Worm (Caenorhabditis elegans): ENCODE data around the gene enu-3.1.

Gene enu-3.1

DNA sequence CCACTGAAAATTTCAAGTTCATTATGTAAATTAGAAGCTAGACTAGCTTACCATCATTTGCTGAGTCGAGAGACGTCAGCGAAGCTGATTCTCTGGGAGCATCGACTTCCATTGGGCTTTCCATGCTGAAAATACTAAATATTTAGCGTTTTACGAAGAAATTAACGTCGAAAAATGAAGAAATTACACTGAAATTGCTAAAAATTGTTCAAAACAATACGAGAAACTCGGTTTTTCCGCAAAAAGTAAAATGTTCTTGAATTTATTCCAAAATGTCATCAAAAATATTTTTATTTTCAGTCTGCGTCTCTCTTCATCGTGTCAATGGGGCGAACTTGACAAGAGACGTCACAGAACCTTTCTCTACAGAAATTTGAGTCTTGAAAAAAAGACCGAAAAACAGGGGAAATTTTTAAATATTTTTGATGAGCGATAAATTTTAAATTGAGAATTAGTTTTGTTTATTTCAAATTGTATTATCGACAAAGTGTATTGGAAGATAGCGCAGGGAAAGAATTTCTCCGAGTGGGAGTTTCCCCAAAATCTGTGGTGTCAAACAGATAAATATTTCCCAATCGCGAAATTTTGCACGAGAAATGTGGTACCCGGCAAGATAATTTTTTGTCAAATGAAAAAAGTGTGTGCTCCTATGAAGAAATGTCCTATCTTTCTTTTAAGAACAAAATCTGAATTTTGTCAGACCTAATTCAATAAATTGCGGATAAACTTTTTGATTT, 24.5 kb downstream of the enu-3.1 start, which contains the start of gene ecps-1:
TSS of gene ecps-1 (minus strand) at position 125 of the 737 bp plus-strand sequence.
- peak; percentile 48 for TF ChIP-seq zag-1 (tag; optimal IDR thresholded peaks at IDR 0.05)
- no peak for TF ChIP-seq Y55F3AM.14 (GFP tag; optimal IDR thresholded peaks at IDR 0.05)
- no peak for TF ChIP-seq ama-1 (optimal IDR thresholded peaks at IDR 0.05)
- no peak for TF ChIP-seq ceh-82 (tag; optimal IDR thresholded peaks at IDR 0.05)
- peak; percentile 97 for TF ChIP-seq C34F6.9 (tag; optimal IDR thresholded peaks at IDR 0.05)
- TF ChIP-seq lin-11 (tag; optimal IDR thresholded peaks at IDR 0.05): no peak
- TF ChIP-seq unc-55 (GFP tag; optimal IDR thresholded peaks at IDR 0.05): peak; percentile 96
- TF ChIP-seq R02D3.7 (tag; optimal IDR thresholded peaks at IDR 0.05): peak; percentile 41
- no peak for TF ChIP-seq mbf-1 (tag; optimal IDR thresholded peaks at IDR 0.05)
- TF ChIP-seq elt-1 (tag; optimal IDR thresholded peaks at IDR 0.05): no peak
- TF ChIP-seq sma-3 (GFP tag; optimal IDR thresholded peaks at IDR 0.05): peak; percentile 96
- peak; percentile 83 for TF ChIP-seq nhr-6 (tag; optimal IDR thresholded peaks at IDR 0.05)
- TF ChIP-seq egl-27 (tag; optimal IDR thresholded peaks at IDR 0.05): peak; percentile 57
- no peak for TF ChIP-seq ztf-11 (tag; optimal IDR thresholded peaks at IDR 0.05)
- TF ChIP-seq unc-39 (tag; optimal IDR thresholded peaks at IDR 0.05): no peak
- peak; percentile 70 to 93 for TF ChIP-seq lsy-2 (tag; optimal IDR thresholded peaks at IDR 0.05)
- peak; percentile 81 for TF ChIP-seq nhr-21 (tag; optimal IDR thresholded peaks at IDR 0.05)
- TF ChIP-seq mdl-1 (tag; optimal IDR thresholded peaks at IDR 0.05): peak; percentile 1 to 4
- peak; percentile 46 for TF ChIP-seq nhr-237 (tag; optimal IDR thresholded peaks at IDR 0.05)
- TF ChIP-seq ceh-16 (tag; optimal IDR thresholded peaks at IDR 0.05): no peak
- no peak for TF ChIP-seq lin-39 (tag; optimal IDR thresholded peaks at IDR 0.05)
- TF ChIP-seq ZK546.5 (tag; optimal IDR thresholded peaks at IDR 0.05): peak; percentile 58
- TF ChIP-seq nhr-12 (tag; optimal IDR thresholded peaks at IDR 0.05): no peak
- no peak for TF ChIP-seq unc-62 (GFP tag; optimal IDR thresholded peaks at IDR 0.05)
- peak; percentile 41 for TF ChIP-seq nhr-77 (tag; optimal IDR thresholded peaks at IDR 0.05)
- TF ChIP-seq F13H6.1 (tag; optimal IDR thresholded peaks at IDR 0.05): peak; percentile 77
- no peak for TF ChIP-seq elt-3 (tag; optimal IDR thresholded peaks at IDR 0.05)
- peak; percentile 24 for TF ChIP-seq blmp-1 (tag; optimal IDR thresholded peaks at IDR 0.05; ENCODE audit: insufficient read depth)
- no peak for TF ChIP-seq alr-1 (tag; optimal IDR thresholded peaks at IDR 0.05)
- TF ChIP-seq aly-2 (tag; optimal IDR thresholded peaks at IDR 0.05): no peak
- TF ChIP-seq snpc-4 (tag; optimal IDR thresholded peaks at IDR 0.05): peak; percentile 50
- TF ChIP-seq ztf-1 (GFP tag; conservative IDR thresholded peaks at IDR 0.05): no peak
- TF ChIP-seq nhr-23 (tag; optimal IDR thresholded peaks at IDR 0.05): no peak
- peak; percentile 80 for TF ChIP-seq fos-1 (tag; optimal IDR thresholded peaks at IDR 0.05)
- peak; percentile 84 for TF ChIP-seq gmeb-1 (tag; optimal IDR thresholded peaks at IDR 0.05)
- peak; percentile 95 for TF ChIP-seq crh-2 (tag; optimal IDR thresholded peaks at IDR 0.05)
- TF ChIP-seq nhr-10 (tag; optimal IDR thresholded peaks at IDR 0.05): no peak
- TF ChIP-seq nhr-25 (tag; optimal IDR thresholded peaks at IDR 0.05): no peak
- TF ChIP-seq ztf-4 (tag; optimal IDR thresholded peaks at IDR 0.05): no peak
- TF ChIP-seq sma-9 (GFP tag; optimal IDR thresholded peaks at IDR 0.05): peak; percentile 90
- TF ChIP-seq sma-9 (tag; optimal IDR thresholded peaks at IDR 0.05): no peak
- peak; percentile 11 for TF ChIP-seq nhr-11 (tag; optimal IDR thresholded peaks at IDR 0.05)
- no peak for TF ChIP-seq dmd-4 (tag; optimal IDR thresholded peaks at IDR 0.05)
- peak; percentile 81 for TF ChIP-seq nhr-129 (tag; optimal IDR thresholded peaks at IDR 0.05)
- no peak for TF ChIP-seq peb-1 (tag; optimal IDR thresholded peaks at IDR 0.05)
- peak; percentile 95 for TF ChIP-seq skn-1 (tag; optimal IDR thresholded peaks at IDR 0.05)
- peak; percentile 82 for TF ChIP-seq sem-4 (tag; optimal IDR thresholded peaks at IDR 0.05)
- TF ChIP-seq lin-13 (GFP tag; optimal IDR thresholded peaks at IDR 0.05): no peak
- TF ChIP-seq mab-5 (tag; optimal IDR thresholded peaks at IDR 0.05): peak; percentile 88

Measured in whole organism, L2 larva.